Worm (Caenorhabditis elegans) whole organism, L4 larva: ENCODE results near the gene npp-5.

Source experiments
- F10B5.3 ChIP-seq: sonication (generic microtip); optimal IDR thresholded peaks from 2 replicates; lab custom pipeline; 2016; ENCODE audit warnings: mild to moderate bottlenecking, missing genetic modification characterization, missing compliant biosample characterization
- F37D6.2 ChIP-seq: sonication (generic microtip); optimal IDR thresholded peaks from 2 replicates; lab custom pipeline; 2016; ENCODE audit warnings: mild to moderate bottlenecking, missing genetic modification characterization, missing compliant biosample characterization
- F44E2.7 ChIP-seq: fragments of 200-800 bp; sonication (Bioruptor generic); IDR thresholded peaks from 2 replicates; pipeline ENCODE4 v2.1.2; 2022; ENCODE audit warnings: missing genetic modification characterization, missing compliant biosample characterization
- Y48G9A.11 ChIP-seq: fragments of 200-800 bp; sonication (Bioruptor generic); IDR thresholded peaks from 2 replicates; pipeline ENCODE4 v1.3.6; 2022; ENCODE audit warnings: missing genetic modification reagents, missing genetic modification characterization, missing compliant biosample characterization
- Y5F2A.4 ChIP-seq: fragments of 200-800 bp; sonication (Bioruptor generic); optimal IDR thresholded peaks from 2 replicates; lab custom pipeline; 2018; ENCODE audit warnings: mild to moderate bottlenecking, missing genetic modification characterization, missing compliant biosample characterization
- attf-4 ChIP-seq: sonication (generic microtip); optimal IDR thresholded peaks from 3 replicates; lab custom pipeline; 2017; ENCODE audit warnings: missing biosample characterization, missing genetic modification characterization
- ceh-20 ChIP-seq: fragments of 200-800 bp; sonication (Bioruptor generic); IDR thresholded peaks from 2 replicates; pipeline ENCODE4 v1.3.6; 2022; ENCODE audit warnings: missing genetic modification reagents, missing genetic modification characterization, missing compliant biosample characterization
- ceh-28 ChIP-seq: fragments of 150-350 bp; optimal IDR thresholded peaks from 2 replicates; lab custom pipeline; 2014; ENCODE audit warnings: missing biosample characterization, missing genetic modification reagents, missing genetic modification characterization
- ces-1 ChIP-seq: fragments of 150-350 bp; sonication (generic microtip); optimal IDR thresholded peaks from 4 replicates; lab custom pipeline; 2014; ENCODE audit warnings: missing biosample characterization, missing genetic modification reagents, missing genetic modification characterization
- cey-2 ChIP-seq: sonication (generic microtip); optimal IDR thresholded peaks from 3 replicates; lab custom pipeline; 2017; ENCODE audit warnings: missing genetic modification characterization, mild to moderate bottlenecking, missing compliant biosample characterization, antibody characterized with exemption, borderline replicate concordance; ENCODE audit not compliant: insufficient read depth
- daf-16 ChIP-seq, 3 experiments: sonication (generic microtip); optimal IDR thresholded peaks; 2 replicates each; lab custom pipeline; 2016 to 2017; ENCODE audit warnings: missing genetic modification characterization in 3 of 3, missing genetic modification reagents in 3 of 3, mild to moderate bottlenecking in 2 of 3, missing compliant biosample characterization in 2 of 3, missing biosample characterization in 1 of 3, moderate library complexity in 1 of 3
- daf-19 ChIP-seq: fragments of 200-800 bp; sonication (Bioruptor generic); conservative IDR thresholded peaks from 2 replicates; pipeline ENCODE4 v1.3.6; 2022; ENCODE audit warnings: missing genetic modification characterization, missing compliant biosample characterization
- dmd-6 ChIP-seq: fragments of 200-800 bp; sonication (Bioruptor generic); IDR thresholded peaks from 2 replicates; pipeline ENCODE4 v1.3.6; 2022; ENCODE audit warnings: missing genetic modification reagents, missing genetic modification characterization, missing compliant biosample characterization
- dpl-1 ChIP-seq: fragments of 150-350 bp; optimal IDR thresholded peaks from 2 replicates; lab custom pipeline; 2014; ENCODE audit warnings: missing biosample characterization, missing genetic modification reagents, missing genetic modification characterization
- egl-27 ChIP-seq: sonication (generic microtip); optimal IDR thresholded peaks from 3 replicates; lab custom pipeline; 2017; ENCODE audit warnings: missing biosample characterization, missing genetic modification reagents, missing genetic modification characterization
- egl-43 ChIP-seq: fragments of 200-800 bp; sonication (Bioruptor generic); IDR thresholded peaks from 2 replicates; pipeline ENCODE4 v1.3.6; 2022; ENCODE audit warnings: missing genetic modification reagents, missing genetic modification characterization, missing compliant biosample characterization
- fkh-10 ChIP-seq: fragments of 150-350 bp; optimal IDR thresholded peaks from 2 replicates; lab custom pipeline; 2014; ENCODE audit warnings: missing biosample characterization, missing genetic modification reagents, missing genetic modification characterization
- gei-8 ChIP-seq: fragments of 200-800 bp; sonication (Bioruptor generic); optimal IDR thresholded peaks from 2 replicates; lab custom pipeline; 2018; ENCODE audit warnings: mild to moderate bottlenecking, missing genetic modification characterization, missing compliant biosample characterization
- hlh-30 ChIP-seq: sonication (generic microtip); optimal IDR thresholded peaks from 2 replicates; lab custom pipeline; 2017; ENCODE audit warnings: antibody characterized with exemption, mild to moderate bottlenecking, missing genetic modification characterization, missing compliant biosample characterization; ENCODE audit not compliant: insufficient read depth
- lim-7 ChIP-seq: fragments of 200-800 bp; sonication (Bioruptor generic); IDR thresholded peaks from 2 replicates; pipeline ENCODE4 v1.3.6; 2022; ENCODE audit warnings: missing genetic modification characterization, missing compliant biosample characterization
- lin-1 ChIP-seq: fragments of 200-800 bp; sonication (Bioruptor generic); IDR thresholded peaks from 2 replicates; pipeline ENCODE4 v1.3.6; 2022; ENCODE audit warnings: missing genetic modification reagents, missing genetic modification characterization, missing compliant biosample characterization
- lin-13 ChIP-seq: fragments of 150-350 bp; optimal IDR thresholded peaks from 2 replicates; lab custom pipeline; 2014; ENCODE audit warnings: missing biosample characterization, missing genetic modification reagents, missing genetic modification characterization
- lin-15B ChIP-seq: fragments of 150-350 bp; sonication (generic microtip); optimal IDR thresholded peaks from 3 replicates; lab custom pipeline; 2014; ENCODE audit warnings: missing biosample characterization, missing genetic modification characterization
- lin-38 ChIP-seq: fragments of 200-800 bp; sonication (Bioruptor generic); IDR thresholded peaks from 2 replicates; pipeline ENCODE4 v1.3.6; 2022; ENCODE audit warnings: missing genetic modification reagents, missing genetic modification characterization, missing compliant biosample characterization
- lsy-2 ChIP-seq, 2 experiments: fragments of 150-350 bp in 1 of 2; sonication (generic microtip) in 1 of 2; optimal IDR thresholded peaks; 2 replicates each; lab custom pipeline; 2014 to 2017; ENCODE audit warnings: missing biosample characterization in 2 of 2, missing genetic modification characterization in 2 of 2
- mep-1 ChIP-seq: fragments of 150-350 bp; sonication (generic microtip); optimal IDR thresholded peaks from 3 replicates; lab custom pipeline; 2014; ENCODE audit warnings: missing biosample characterization, missing genetic modification characterization
- mes-2 ChIP-seq: sonication (generic microtip); optimal IDR thresholded peaks from 2 replicates; lab custom pipeline; 2016; ENCODE audit warnings: missing genotype, mild to moderate bottlenecking, missing genetic modification characterization, missing compliant biosample characterization; ENCODE audit not compliant: poor library complexity, severe bottlenecking
- mxl-3 ChIP-seq: fragments of 200-800 bp; sonication (Bioruptor generic); optimal IDR thresholded peaks from 2 replicates; lab custom pipeline; 2018; ENCODE audit warnings: mild to moderate bottlenecking, missing genetic modification characterization, missing compliant biosample characterization
- nhr-111 ChIP-seq: fragments of 200-800 bp; sonication (Bioruptor generic); optimal IDR thresholded peaks from 2 replicates; lab custom pipeline; 2018; ENCODE audit warnings: mild to moderate bottlenecking, missing genetic modification characterization, missing compliant biosample characterization
- nhr-237 ChIP-seq: sonication (generic microtip); optimal IDR thresholded peaks from 2 replicates; lab custom pipeline; 2017; ENCODE audit warnings: missing biosample characterization, missing genetic modification characterization
- nhr-25 ChIP-seq: sonication (generic microtip); optimal IDR thresholded peaks from 2 replicates; lab custom pipeline; 2017; ENCODE audit warnings: missing genetic modification characterization, mild to moderate bottlenecking, missing compliant biosample characterization, antibody characterized with exemption, moderate library complexity, borderline replicate concordance; ENCODE audit not compliant: insufficient read depth
- nhr-6 ChIP-seq: fragments of 150-350 bp; optimal IDR thresholded peaks from 2 replicates; lab custom pipeline; 2014; ENCODE audit warnings: missing biosample characterization, missing genetic modification characterization
- php-3 ChIP-seq: fragments of 200-800 bp; sonication (Bioruptor generic); IDR thresholded peaks from 2 replicates; pipeline ENCODE4 v1.3.6; 2022; ENCODE audit warnings: missing genetic modification reagents, missing genetic modification characterization, missing compliant biosample characterization
- pqm-1 ChIP-seq: sonication (generic microtip); optimal IDR thresholded peaks from 2 replicates; lab custom pipeline; 2017; ENCODE audit warnings: missing biosample characterization, missing genetic modification characterization
- set-16 ChIP-seq: fragments of 200-800 bp; sonication (Bioruptor generic); IDR thresholded peaks from 2 replicates; pipeline ENCODE4 v1.3.6; 2022; ENCODE audit warnings: missing genetic modification reagents, missing genetic modification characterization, missing compliant biosample characterization
- skn-1 ChIP-seq: fragments of 150-350 bp; optimal IDR thresholded peaks from 2 replicates; lab custom pipeline; 2014; ENCODE audit warnings: missing biosample characterization, missing genetic modification characterization
- snpc-4 ChIP-seq: fragments of 150-350 bp; optimal IDR thresholded peaks from 2 replicates; lab custom pipeline; 2014; ENCODE audit warnings: missing biosample characterization, missing genetic modification characterization
- tra-1 ChIP-seq: fragments of 200-800 bp; sonication (Bioruptor generic); IDR thresholded peaks from 2 replicates; pipeline ENCODE4 v1.3.6; 2022; ENCODE audit warnings: missing genetic modification reagents, missing genetic modification characterization, missing compliant biosample characterization
- unc-39 ChIP-seq: sonication (generic microtip); optimal IDR thresholded peaks from 2 replicates; lab custom pipeline; 2017; ENCODE audit warnings: missing biosample characterization, missing genetic modification characterization
- unc-62 ChIP-seq, 3 experiments: fragments of 150-350 bp in 1 of 3; sonication (generic microtip); optimal IDR thresholded peaks in 2 of 3; peaks in 1 of 3; 1 replicate in 1 of 3; 2 replicates in 2 of 3; lab custom pipeline; 2014 to 2017; ENCODE audit warnings: missing biosample characterization in 3 of 3, missing genetic modification characterization in 3 of 3, missing genetic modification reagents in 3 of 3, missing genotype in 1 of 3
- vab-7 ChIP-seq: fragments of 200-800 bp; sonication (Bioruptor generic); IDR thresholded peaks from 2 replicates; pipeline ENCODE4 v1.3.6; 2022; ENCODE audit warnings: missing genetic modification reagents, missing genetic modification characterization, missing compliant biosample characterization
- zag-1 ChIP-seq: fragments of 150-350 bp; optimal IDR thresholded peaks from 2 replicates; lab custom pipeline; 2014; ENCODE audit warnings: missing biosample characterization, missing genetic modification characterization
- zfp-2 ChIP-seq: sonication (generic microtip); optimal IDR thresholded peaks from 2 replicates; lab custom pipeline; 2016; ENCODE audit warnings: mild to moderate bottlenecking, missing genetic modification characterization, missing compliant biosample characterization
- zfp-3 ChIP-seq: fragments of 200-800 bp; sonication (Bioruptor generic); conservative IDR thresholded peaks from 2 replicates; pipeline ENCODE4 v1.3.6; 2022; ENCODE audit warnings: missing genetic modification reagents, missing genetic modification characterization, missing compliant biosample characterization
- zip-11 ChIP-seq: fragments of 200-800 bp; sonication (Bioruptor generic); IDR thresholded peaks from 2 replicates; pipeline ENCODE4 v1.3.6; 2022; ENCODE audit warnings: missing genetic modification characterization, missing compliant biosample characterization
- ztf-11 ChIP-seq: fragments of 150-350 bp; optimal IDR thresholded peaks from 2 replicates; lab custom pipeline; 2014; ENCODE audit warnings: missing biosample characterization, missing genetic modification characterization
- ztf-7 ChIP-seq: fragments of 150-350 bp; optimal IDR thresholded peaks from 2 replicates; lab custom pipeline; 2014; ENCODE audit warnings: missing biosample characterization, missing genetic modification characterization

npp-5 gene

ce11 chrII:11619895-11620439 lies 20.4 kb upstream of the npp-5 start (continued):
- TF ChIP-seq zip-11 (GFP tag; lab: Robert Waterston, UW) (no peak), fkh-10 (peak; percentile 21)
- TF ChIP-seq, all 104 proteins: peak for 56

- no peak for TF ChIP-seq egl-43 (GFP tag; lab: Robert Waterston, UW)
- peak; percentile 87 for TF ChIP-seq pqm-1 (tag; lab: Kevin White, UChicago)
- no peak for TF ChIP-seq egl-27 (tag; lab: Kevin White, UChicago)
- TF ChIP-seq lin-38 (GFP tag; lab: Robert Waterston, UW), result peak; percentile 23; the same call in 1 of the 2 replicates
- TF ChIP-seq lsy-2 (tag; optimal IDR thresholded peaks at IDR 0.05; lab: Kevin White, UChicago), result peak; percentile 48 to 64
- peak; percentile 29 for TF ChIP-seq mxl-3 (GFP tag; lab: Kevin White, UChicago)
- TF ChIP-seq fkh-10, result no peak
- no peak for TF ChIP-seq attf-4 (tag; lab: Kevin White, UChicago)
- no peak for TF ChIP-seq nhr-111 (GFP tag; lab: Kevin White, UChicago)
- no peak for TF ChIP-seq ztf-11
- TF ChIP-seq lin-15B (tag; lab: Kevin White, UChicago), result no peak
- no peak for TF ChIP-seq snpc-4
- TF ChIP-seq daf-19 (GFP tag; lab: Robert Waterston, UW), result no peak
- peak; percentile 55 for TF ChIP-seq mes-2 (tag; lab: Kevin White, UChicago)
- no peak for TF ChIP-seq cey-2 (tag; lab: Kevin White, UChicago)
- no peak for TF ChIP-seq lim-7 (GFP tag; lab: Robert Waterston, UW)
- TF ChIP-seq tra-1 (GFP tag; lab: Robert Waterston, UW), result peak; percentile 55; the same call in 1 of the 2 replicates
- no peak for TF ChIP-seq Y48G9A.11
- TF ChIP-seq gei-8, result no peak
- TF ChIP-seq daf-16 (GFP tag; optimal IDR thresholded peaks at IDR 0.05; lab: Kevin White, UChicago), result no peak
- peak; percentile 53 for TF ChIP-seq daf-16 (tag; optimal IDR thresholded peaks at IDR 0.05; lab: Kevin White, UChicago)
- TF ChIP-seq F10B5.3 (tag; lab: Kevin White, UChicago), result no peak
- TF ChIP-seq ceh-20, result no peak
- TF ChIP-seq F44E2.7 (GFP tag; lab: Robert Waterston, UW), result no peak
- peak; percentile 72 for TF ChIP-seq mep-1 (tag; lab: Kevin White, UChicago)
- TF ChIP-seq nhr-237 (tag; lab: Kevin White, UChicago), result no peak
- TF ChIP-seq nhr-6 (tag; lab: Kevin White, UChicago), result peak; percentile 45
- no peak for TF ChIP-seq vab-7 (GFP tag; lab: Robert Waterston, UW)
- peak; percentile 67 for TF ChIP-seq hlh-30 (tag; lab: Kevin White, UChicago)
- TF ChIP-seq zag-1 (tag; lab: Kevin White, UChicago), result no peak
- TF ChIP-seq unc-62 (GFP tag; optimal IDR thresholded peaks at IDR 0.05 in 1 of 2; lab: Kevin White, UChicago), result peak in 1 of 2 experiments; percentile 57
- TF ChIP-seq unc-62 (tag; optimal IDR thresholded peaks at IDR 0.05; lab: Kevin White, UChicago), result peak; percentile 28
- no peak for TF ChIP-seq Y5F2A.4 (GFP tag; lab: Kevin White, UChicago)
- TF ChIP-seq set-16 (GFP tag; lab: Robert Waterston, UW), result no peak
- peak; percentile 85 for TF ChIP-seq dmd-6
- TF ChIP-seq lin-13 (GFP tag; lab: Kevin White, UChicago), result no peak
- TF ChIP-seq php-3 (GFP tag; lab: Robert Waterston, UW), result no peak
- no peak for TF ChIP-seq skn-1 (tag; lab: Kevin White, UChicago)
- no peak for TF ChIP-seq unc-39 (tag; lab: Kevin White, UChicago)
- TF ChIP-seq ztf-7, result no peak
- TF ChIP-seq ceh-28 (tag; lab: Kevin White, UChicago), result no peak
- TF ChIP-seq F37D6.2 (tag; lab: Kevin White, UChicago), result no peak
- TF ChIP-seq nhr-25 (tag; lab: Kevin White, UChicago), result peak; percentile 40
- TF ChIP-seq dpl-1 (GFP tag; lab: Kevin White, UChicago), result peak; percentile 29
- TF ChIP-seq lin-1 (GFP tag; lab: Robert Waterston, UW), result peak; percentile 18; the same call in 1 of the 2 replicates
- no peak for TF ChIP-seq zfp-2 (tag; lab: Kevin White, UChicago)
- no peak for TF ChIP-seq ces-1 (GFP tag; lab: Kevin White, UChicago)
- TF ChIP-seq zfp-3, result no peak
Observed at ce11 chrII:11619171-11619570, 19.6 kb upstream of the npp-5 start.
